Fruit fly (Drosophila melanogaster) whole organism, pupa: ENCODE results near the gene CG34163.

Source experiments
- CG10348 ChIP-seq: fragments of 200-800 bp; sonication (Bioruptor generic); IDR thresholded peaks from 2 replicates; pipeline ENCODE4 v1.3.6; 2022; ENCODE audit warnings: missing biosample characterization, missing genetic modification characterization
- CG12605 ChIP-seq: fragments of 200-800 bp; sonication (Bioruptor generic); IDR thresholded peaks from 2 replicates; pipeline ENCODE4 v1.3.6; 2022; ENCODE audit warnings: missing biosample characterization, missing genetic modification characterization
- CG13204 ChIP-seq: fragments of 200-800 bp; sonication (Bioruptor generic); optimal IDR thresholded peaks from 2 replicates; lab custom pipeline; 2018; ENCODE audit warnings: missing biosample characterization, mild to moderate bottlenecking, missing genetic modification characterization, moderate library complexity
- CG14655 ChIP-seq: fragments of 200-800 bp; sonication (Bioruptor generic); optimal IDR thresholded peaks from 3 replicates; lab custom pipeline; 2017; ENCODE audit warnings: mild to moderate bottlenecking, missing biosample characterization, missing genetic modification reagents, missing genetic modification characterization
- CG15710 ChIP-seq: fragments of 200-800 bp; sonication (Bioruptor generic); optimal IDR thresholded peaks from 2 replicates; lab custom pipeline; 2018; ENCODE audit warnings: missing biosample characterization, mild to moderate bottlenecking, missing genetic modification characterization, moderate library complexity
- CG17806 ChIP-seq: fragments of 200-800 bp; sonication (Bioruptor generic); optimal IDR thresholded peaks from 2 replicates; lab custom pipeline; 2018; ENCODE audit warnings: missing biosample characterization, mild to moderate bottlenecking, missing genetic modification characterization, moderate library complexity
- CG32121 ChIP-seq: fragments of 200-800 bp; sonication (Bioruptor generic); IDR thresholded peaks from 2 replicates; pipeline ENCODE4 v1.3.6; 2022; ENCODE audit warnings: missing biosample characterization, missing genetic modification characterization
- CG34367 ChIP-seq: fragments of 200-800 bp; sonication (Bioruptor generic); optimal IDR thresholded peaks from 2 replicates; lab custom pipeline; 2018; ENCODE audit warnings: missing biosample characterization, mild to moderate bottlenecking, missing genetic modification characterization
- CG4496 ChIP-seq: fragments of 200-800 bp; sonication (Bioruptor generic); IDR thresholded peaks from 3 replicates; pipeline ENCODE4 v1.3.6; 2022; ENCODE audit warnings: missing biosample characterization, missing genetic modification characterization
- CG8159 ChIP-seq: fragments of 200-800 bp; sonication (Bioruptor generic); optimal IDR thresholded peaks from 3 replicates; lab custom pipeline; 2018; ENCODE audit warnings: missing biosample characterization, mild to moderate bottlenecking, missing genetic modification characterization, moderate library complexity
- CG8301 ChIP-seq: fragments of 200-800 bp; sonication (Bioruptor generic); optimal IDR thresholded peaks from 2 replicates; lab custom pipeline; 2018; ENCODE audit warnings: missing biosample characterization, mild to moderate bottlenecking, missing genetic modification characterization
- CG9948 ChIP-seq: fragments of 200-800 bp; sonication (Bioruptor generic); optimal IDR thresholded peaks from 2 replicates; lab custom pipeline; 2018; ENCODE audit warnings: missing biosample characterization, mild to moderate bottlenecking, missing genetic modification characterization, moderate library complexity
- D1 ChIP-seq: fragments of 200-800 bp; sonication (Bioruptor generic); optimal IDR thresholded peaks from 2 replicates; lab custom pipeline; 2018; ENCODE audit warnings: missing biosample characterization, mild to moderate bottlenecking, missing genetic modification characterization, moderate library complexity
- EcR ChIP-seq: fragments of 200-800 bp; sonication (Bioruptor generic); optimal IDR thresholded peaks from 3 replicates; lab custom pipeline; 2019; ENCODE audit warnings: missing biosample characterization, missing genetic modification characterization, mild to moderate bottlenecking, moderate library complexity, missing genetic modification reagents
- Ets98B ChIP-seq: fragments of 200-800 bp; sonication (Bioruptor generic); IDR thresholded peaks from 2 replicates; pipeline ENCODE4 v1.3.6; 2022; ENCODE audit warnings: missing biosample characterization, missing genetic modification characterization
- Pif1A ChIP-seq: fragments of 200-800 bp; sonication (Bioruptor generic); optimal IDR thresholded peaks from 3 replicates; lab custom pipeline; 2016; ENCODE audit warnings: missing biosample characterization, missing genetic modification characterization
- Pif1B ChIP-seq: fragments of 200-800 bp; sonication (Bioruptor generic); optimal IDR thresholded peaks from 3 replicates; lab custom pipeline; 2016; ENCODE audit warnings: missing biosample characterization, missing genetic modification characterization
- Snoo ChIP-seq: fragments of 200-800 bp; sonication (Bioruptor generic); optimal IDR thresholded peaks from 3 replicates; lab custom pipeline; 2017; ENCODE audit warnings: missing biosample characterization, mild to moderate bottlenecking, missing genetic modification characterization, inconsistent platforms
- fd96Ca ChIP-seq: fragments of 200-800 bp; sonication (Bioruptor generic); IDR thresholded peaks from 3 replicates; pipeline ENCODE4 v1.3.6; 2022; ENCODE audit warnings: missing biosample characterization, missing genetic modification characterization
- rn ChIP-seq: fragments of 200-800 bp; sonication (Bioruptor generic); IDR thresholded peaks from 2 replicates; pipeline ENCODE4 v1.3.6; 2022; ENCODE audit warnings: missing biosample characterization, missing genetic modification characterization

Gene CG34163

DNA sequence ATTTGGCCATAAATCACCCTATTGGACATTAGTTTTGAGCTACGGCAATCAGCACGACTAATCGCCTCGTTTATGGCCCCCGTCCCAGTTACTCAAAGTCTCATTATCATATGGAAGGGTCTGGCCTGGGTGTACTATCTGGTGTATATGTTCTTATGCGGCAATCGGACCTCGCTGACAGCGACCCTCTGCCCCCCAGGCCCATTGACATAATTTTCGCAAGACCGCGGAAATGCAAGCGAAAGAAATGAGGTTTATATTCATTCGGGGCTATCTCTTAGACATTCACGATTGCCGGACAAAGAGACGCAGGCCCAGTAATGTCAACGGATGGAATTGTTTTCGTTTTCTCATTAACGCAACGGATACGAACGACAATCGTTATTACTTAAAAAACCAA lies 40.7 kb downstream of the CG34163 start:
- TF ChIP-seq CG13204 (GFP tag; lab: Kevin White, UChicago) (no peak), EcR (GFP tag; lab: Kevin White, UChicago) (peak; percentile 58)

DNA sequence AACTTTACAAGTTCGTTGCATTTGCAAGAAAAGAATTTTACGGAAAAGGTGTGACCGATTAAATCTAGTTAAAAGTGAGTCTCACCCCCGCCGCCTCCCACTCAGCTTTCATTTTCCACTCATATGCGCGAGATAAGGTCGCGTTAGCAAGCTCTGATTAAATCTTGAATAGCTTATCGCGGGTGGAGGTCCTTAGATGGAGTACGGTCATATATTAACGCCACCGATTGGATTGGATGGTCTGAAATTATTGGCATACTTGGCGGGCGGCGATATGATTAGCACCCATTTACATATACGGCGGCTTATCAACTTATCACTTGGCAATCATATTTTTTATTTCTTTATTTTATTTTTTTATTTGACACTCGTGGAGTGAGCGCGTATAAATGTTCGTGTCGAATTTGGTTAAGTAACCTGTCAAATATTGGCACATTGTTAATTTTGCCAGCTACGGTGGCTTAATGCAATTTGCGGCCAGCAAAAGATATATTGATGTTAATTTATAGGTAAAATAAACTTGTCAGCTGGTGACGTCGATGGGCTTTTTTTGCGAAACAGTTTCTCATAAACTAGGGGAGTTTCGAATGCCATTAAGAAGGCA lies 41.6 kb downstream of the CG34163 start:
- no peak for TF ChIP-seq Pif1B
- TF ChIP-seq CG13204 (GFP tag; lab: Kevin White, UChicago): no peak
- TF ChIP-seq CG12605: no peak
- TF ChIP-seq CG4496 (GFP tag; lab: Robert Waterston, UW): no peak
- TF ChIP-seq CG8159: no peak
- no peak for TF ChIP-seq Snoo (tag; lab: Kevin White, UChicago)
- no peak for TF ChIP-seq Pif1A (GFP tag; lab: Kevin White, UChicago)
- no peak for TF ChIP-seq EcR (GFP tag; lab: Kevin White, UChicago)
- no peak for TF ChIP-seq CG10348 (GFP tag; lab: Robert Waterston, UW)
- TF ChIP-seq CG15710 (tag; lab: Kevin White, UChicago): no peak
- TF ChIP-seq CG17806 (tag; lab: Kevin White, UChicago): no peak
- TF ChIP-seq CG34367 (tag; lab: Kevin White, UChicago): no peak
- no peak for TF ChIP-seq CG32121 (GFP tag; lab: Robert Waterston, UW)
- TF ChIP-seq CG8301 (tag; lab: Kevin White, UChicago): no peak
- TF ChIP-seq CG9948 (tag; lab: Kevin White, UChicago): no peak
- no peak for TF ChIP-seq CG14655

DNA sequence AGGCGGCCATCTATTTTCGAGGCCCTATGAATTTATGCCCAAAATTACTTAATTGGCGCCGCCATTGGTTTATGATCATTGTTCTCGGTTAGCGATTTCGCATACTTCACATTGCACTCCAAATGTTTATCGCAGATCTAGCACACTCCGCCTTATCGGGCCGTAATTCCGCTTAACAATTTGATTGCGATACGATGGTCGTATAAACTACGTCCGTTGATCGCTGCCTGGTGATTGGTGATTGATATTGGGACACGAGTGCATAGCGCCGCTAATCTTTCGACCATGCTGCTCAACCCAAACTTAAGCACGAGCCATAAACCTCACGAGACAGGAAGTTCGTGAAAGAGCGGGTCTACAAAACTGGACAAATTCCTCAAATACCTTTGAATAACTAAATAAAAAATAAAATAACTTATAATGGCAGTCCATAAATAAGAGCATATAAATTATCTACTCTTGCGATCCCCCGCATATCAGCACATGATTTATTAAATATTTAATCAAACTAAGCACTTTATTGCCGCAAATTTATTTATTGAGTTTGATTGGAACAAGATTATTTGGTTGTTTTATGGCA lies 42.6 kb downstream of the CG34163 start:
- TF ChIP-seq Pif1A (GFP tag; lab: Kevin White, UChicago) (no peak), CG8159 (no peak), Pif1B (no peak), CG14655 (no peak), CG8301 (tag; lab: Kevin White, UChicago) (no peak), CG9948 (tag; lab: Kevin White, UChicago) (no peak), fd96Ca (GFP tag; lab: Robert Waterston, UW) (no peak), Snoo (tag; lab: Kevin White, UChicago) (no peak), Ets98B (GFP tag; lab: Robert Waterston, UW) (no peak), CG13204 (GFP tag; lab: Kevin White, UChicago) (no peak), rn (GFP tag; lab: Robert Waterston, UW) (no peak), CG10348 (GFP tag; lab: Robert Waterston, UW) (no peak), CG15710 (tag; lab: Kevin White, UChicago) (no peak), CG12605 (no peak), EcR (GFP tag; lab: Kevin White, UChicago) (no peak), CG4496 (GFP tag; lab: Robert Waterston, UW) (no peak)

dm6 chr2L:12033890-12034289 lies 45.8 kb downstream of the CG34163 start, which contains the start of gene CG18788:
CG18788 (plus strand) TSS chr2L:12034190.
- TF ChIP-seq CG34367 (tag; lab: Kevin White, UChicago) (no peak), rn (GFP tag; lab: Robert Waterston, UW) (no peak), D1 (tag; lab: Kevin White, UChicago) (no peak), Pif1B (no peak)
- TF ChIP-seq, all 21 proteins: peak for 0

DNA sequence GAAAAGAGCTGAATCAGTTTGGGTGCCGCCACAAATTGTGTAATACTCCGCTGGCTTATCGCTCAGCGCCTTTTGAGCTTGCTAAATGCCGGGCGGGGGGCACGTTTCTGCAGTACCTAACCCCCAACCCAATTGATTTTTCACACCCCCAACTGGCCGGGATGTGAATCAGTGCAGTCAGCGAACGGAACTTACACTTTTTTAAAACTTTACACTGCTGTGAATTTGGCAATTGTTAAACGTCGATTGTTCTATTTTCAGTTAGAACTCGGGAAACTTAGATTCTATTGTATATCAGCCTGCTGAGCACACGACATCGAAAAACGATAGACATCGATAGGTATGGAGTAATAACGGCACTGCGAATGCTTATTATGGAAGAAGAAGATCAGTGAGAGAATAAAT lies 50.1 kb downstream of the CG34163 start, which contains the start of gene Tom70:
TSS of gene Tom70 (minus strand) at position 335 of the 405 bp plus-strand sequence.
- TF ChIP-seq CG8301 (tag; lab: Kevin White, UChicago) (no peak), CG4496 (GFP tag; lab: Robert Waterston, UW) (no peak), CG17806 (tag; lab: Kevin White, UChicago) (no peak), Pif1A (GFP tag; lab: Kevin White, UChicago) (no peak), CG8159 (no peak)
